Fruit fly (Drosophila melanogaster) S2 (cell line): ENCODE data around the gene dsd.

Source experiments
- CG8478 ChIP-seq: fragments of >200 bp; optimal IDR thresholded peaks from 2 replicates; lab custom pipeline; 2018
- CTCF ChIP-seq, 2 experiments: fragments of >200 bp; optimal IDR thresholded peaks; 2 replicates each; lab custom pipeline; 2018

DNA sequence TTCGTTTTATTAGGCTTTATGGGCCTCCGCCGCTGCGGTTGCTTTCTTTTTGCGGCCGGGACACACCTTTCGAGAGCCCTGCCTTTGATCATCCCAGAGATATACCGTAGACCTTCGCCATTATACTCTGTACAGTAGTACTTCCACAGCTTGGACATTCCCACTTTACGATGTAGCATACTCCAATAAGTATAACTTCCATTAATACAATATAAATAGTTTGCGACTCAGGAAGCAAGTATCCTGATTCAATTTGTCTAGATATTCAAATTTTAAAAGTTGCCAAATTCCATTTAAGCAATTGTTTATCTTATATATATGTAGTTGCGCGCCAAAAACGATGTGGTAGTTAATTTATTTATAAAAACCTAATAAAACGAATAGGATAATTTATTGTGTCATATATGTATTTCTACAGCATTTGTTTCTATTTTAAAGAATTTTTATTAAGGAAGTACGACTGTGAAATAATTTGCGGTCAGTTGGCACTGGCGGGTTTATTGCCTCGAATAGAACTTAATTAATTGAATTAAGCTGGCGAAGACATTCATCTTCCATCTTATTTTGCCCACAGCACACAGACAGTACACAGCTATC lies 30.2 kb upstream of the dsd start:
- TF ChIP-seq CTCF (optimal IDR thresholded peaks at IDR 0.05; lab: Kevin White, UChicago) (no peak), CG8478 (lab: Kevin White, UChicago) (no peak)
